Worm (Caenorhabditis elegans): Measurements from ENCODE around the gene F47C12.6.

F47C12.6 gene

DNA sequence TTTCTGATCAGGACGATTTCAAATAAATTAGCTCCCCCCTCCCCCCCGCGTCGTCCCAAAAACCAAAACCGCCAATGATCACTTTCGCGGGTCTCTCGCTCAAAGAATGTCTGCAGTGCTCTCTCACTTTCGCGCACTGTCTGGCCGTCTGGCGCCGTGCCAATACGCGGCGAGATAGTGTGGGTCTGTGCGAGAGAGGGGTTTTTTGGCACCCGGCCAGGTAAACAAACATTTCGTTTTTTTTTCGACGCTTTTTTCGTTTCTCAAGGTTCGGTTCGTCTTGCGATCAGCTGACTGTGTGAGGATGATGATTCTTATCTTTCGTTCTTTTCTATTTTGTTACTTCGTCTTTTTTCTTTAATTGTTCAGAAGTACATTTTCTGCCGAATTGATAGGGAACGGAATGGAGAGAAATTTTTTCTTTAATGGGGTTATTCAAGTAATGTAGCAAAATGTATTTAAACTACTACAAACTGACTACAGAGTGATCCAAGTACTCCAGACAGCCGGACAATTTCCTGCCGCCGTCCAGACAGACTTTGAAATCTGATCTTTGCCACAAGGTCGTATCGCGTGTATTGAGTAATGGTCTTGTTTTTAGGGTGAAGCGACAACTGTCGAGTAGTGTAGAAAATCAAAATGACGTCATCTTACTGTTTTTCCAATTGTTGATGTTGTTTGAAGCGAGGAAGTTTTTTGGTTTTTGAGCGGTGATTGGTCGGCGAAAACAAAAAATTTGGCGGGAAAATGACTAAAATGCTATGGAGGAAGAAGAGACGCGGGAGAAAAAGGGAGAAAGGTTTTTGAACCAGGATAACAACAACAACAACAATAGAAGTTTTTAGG lies 31.2 kb upstream of the F47C12.6 start:
- TF ChIP-seq elt-2 (tag; optimal IDR thresholded peaks at IDR 0.05) (peak; percentile 88), nhr-25 (tag; optimal IDR thresholded peaks at IDR 0.05) (peak; percentile 63), snpc-4 (tag; optimal IDR thresholded peaks at IDR 0.05) (no peak), nhr-11 (tag; optimal IDR thresholded peaks at IDR 0.05) (peak; percentile 17), ztf-11 (tag; optimal IDR thresholded peaks at IDR 0.05) (no peak), egl-5 (tag; optimal IDR thresholded peaks at IDR 0.05) (peak; percentile 35), lin-15B (tag; optimal IDR thresholded peaks at IDR 0.05) (no peak), ztf-4 (tag; optimal IDR thresholded peaks at IDR 0.05) (no peak), lin-39 (tag; optimal IDR thresholded peaks at IDR 0.05) (peak; percentile 89), ama-1 (optimal IDR thresholded peaks at IDR 0.05) (peak; percentile 43), fkh-10 (GFP tag; optimal IDR thresholded peaks at IDR 0.05) (no peak), mdl-1 (tag; optimal IDR thresholded peaks at IDR 0.05) (peak; percentile 32), lsy-12 (tag; optimal IDR thresholded peaks at IDR 0.05) (peak; percentile 63), pha-4 (tag; optimal IDR thresholded peaks at IDR 0.05) (peak; percentile 99), elt-1 (tag; optimal IDR thresholded peaks at IDR 0.05) (peak; percentile 27), ceh-82 (tag; optimal IDR thresholded peaks at IDR 0.05) (no peak), elt-3 (tag; optimal IDR thresholded peaks at IDR 0.05) (peak in 1 of 3 experiments; percentile 56), nhr-23 (tag; optimal IDR thresholded peaks at IDR 0.05) (peak; percentile 47), hmg-11 (tag; optimal IDR thresholded peaks at IDR 0.05) (peak; percentile 47), ceh-16 (tag; optimal IDR thresholded peaks at IDR 0.05) (no peak), nhr-43 (tag; optimal IDR thresholded peaks at IDR 0.05; ENCODE audit: poor library complexity, severe bottlenecking) (peak; percentile 17), skn-1 (tag; optimal IDR thresholded peaks at IDR 0.05) (peak; percentile 24), nfya-1 (tag; optimal IDR thresholded peaks at IDR 0.05; ENCODE audit: insufficient read depth) (peak; percentile 82), ceh-28 (tag; optimal IDR thresholded peaks at IDR 0.05) (peak; percentile 41), ZK546.5 (tag; optimal IDR thresholded peaks at IDR 0.05) (no peak), pqm-1 (tag; optimal IDR thresholded peaks at IDR 0.05) (peak; percentile 27), jun-1 (tag; optimal IDR thresholded peaks at IDR 0.05) (peak; percentile 89)

DNA sequence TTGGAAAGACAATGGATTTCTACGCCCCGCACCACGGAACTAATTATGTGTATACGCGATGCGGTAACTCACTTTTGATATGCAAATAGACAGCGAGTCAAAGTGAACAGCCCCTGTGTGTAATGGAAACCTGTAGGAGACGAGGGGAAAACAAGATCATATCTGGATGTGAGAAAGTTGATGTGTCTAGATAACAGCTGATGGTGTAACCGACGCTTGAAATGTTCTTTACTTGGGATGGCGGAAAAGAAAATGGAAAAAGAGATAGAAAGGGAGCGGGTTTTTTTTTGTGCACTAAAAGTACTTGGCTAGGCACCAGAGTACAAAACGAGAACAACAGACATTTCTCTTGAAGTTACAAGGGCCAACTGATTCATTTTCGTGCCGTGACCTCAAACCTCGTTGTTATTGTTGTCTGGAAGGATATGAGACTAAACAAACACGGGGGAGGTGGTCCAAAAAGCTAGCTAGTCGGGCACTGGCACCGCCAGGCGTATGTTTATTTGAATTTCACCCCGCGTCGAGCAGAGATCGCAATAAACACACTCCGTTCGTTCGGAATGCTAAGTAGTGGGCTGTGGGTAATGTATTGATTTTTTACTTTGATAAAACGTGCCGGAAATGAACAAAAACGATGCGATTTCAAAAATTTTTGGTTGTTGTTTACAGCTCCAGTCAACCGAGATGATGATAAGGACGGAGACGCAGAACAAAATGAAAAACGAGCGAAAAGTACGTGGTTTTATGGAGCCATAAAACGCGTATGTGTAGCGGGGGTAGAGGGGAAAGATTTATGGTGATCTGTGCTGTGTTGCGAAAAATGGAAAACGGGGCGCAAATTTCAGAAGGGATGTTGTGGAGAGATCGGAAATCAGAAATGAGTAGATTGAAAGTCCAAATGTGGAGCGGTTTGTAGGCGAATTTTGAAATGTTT lies 28.9 kb upstream of the F47C12.6 start:
- peak; percentile 52 for TF ChIP-seq pqm-1 (tag; optimal IDR thresholded peaks at IDR 0.05)
- peak; percentile 16 for TF ChIP-seq nhr-23 (tag; optimal IDR thresholded peaks at IDR 0.05)
- peak; percentile 41 for TF ChIP-seq elt-1 (tag; optimal IDR thresholded peaks at IDR 0.05)
- peak; percentile 67 for TF ChIP-seq lin-39 (tag; optimal IDR thresholded peaks at IDR 0.05)
- TF ChIP-seq egl-5 (tag; optimal IDR thresholded peaks at IDR 0.05), result peak; percentile 89
- TF ChIP-seq elt-2 (tag; optimal IDR thresholded peaks at IDR 0.05), result peak; percentile 75
- TF ChIP-seq pha-4 (tag; optimal IDR thresholded peaks at IDR 0.05), result peak; percentile 58
- TF ChIP-seq ama-1 (optimal IDR thresholded peaks at IDR 0.05), result no peak
- no peak for TF ChIP-seq nhr-77 (tag; optimal IDR thresholded peaks at IDR 0.05)
- TF ChIP-seq nhr-43 (tag; optimal IDR thresholded peaks at IDR 0.05; ENCODE audit: poor library complexity, severe bottlenecking), result peak; percentile 35
- no peak for TF ChIP-seq nhr-11 (tag; optimal IDR thresholded peaks at IDR 0.05)
- peak; percentile 40 for TF ChIP-seq nfya-1 (tag; optimal IDR thresholded peaks at IDR 0.05; ENCODE audit: insufficient read depth)

DNA sequence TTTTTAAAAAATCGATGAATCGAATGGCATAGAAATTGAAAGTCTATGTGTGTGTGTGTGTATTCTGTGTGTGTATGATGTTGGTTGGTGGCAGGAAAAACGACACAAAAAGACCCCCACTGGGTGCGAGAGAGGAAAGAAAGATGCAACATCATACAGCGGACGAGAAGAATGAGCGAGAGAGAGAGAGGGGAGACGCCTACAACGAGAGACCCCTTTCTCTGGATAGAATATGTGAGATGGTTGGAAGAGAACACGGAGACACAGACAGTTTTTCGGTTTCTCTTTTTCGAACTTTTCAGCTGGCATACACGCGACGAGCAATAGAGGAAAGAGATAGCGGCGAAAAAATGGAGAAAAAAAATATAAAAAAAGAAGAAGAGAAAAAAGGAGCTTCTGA lies 26.6 kb upstream of the F47C12.6 start:
- no peak for TF ChIP-seq daf-12 (tag; optimal IDR thresholded peaks at IDR 0.05)
- no peak for TF ChIP-seq elt-1 (tag; optimal IDR thresholded peaks at IDR 0.05)
- no peak for TF ChIP-seq zag-1 (tag; optimal IDR thresholded peaks at IDR 0.05)
- TF ChIP-seq lin-15B (tag; optimal IDR thresholded peaks at IDR 0.05), result peak; percentile 51
- TF ChIP-seq ceh-28 (tag; optimal IDR thresholded peaks at IDR 0.05), result no peak
- TF ChIP-seq jun-1 (tag; optimal IDR thresholded peaks at IDR 0.05), result peak; percentile 52
- TF ChIP-seq egl-27 (tag; optimal IDR thresholded peaks at IDR 0.05), result no peak
- TF ChIP-seq ZK546.5 (tag; optimal IDR thresholded peaks at IDR 0.05), result no peak
- TF ChIP-seq nhr-77 (tag; optimal IDR thresholded peaks at IDR 0.05), result no peak
- TF ChIP-seq eor-1 (tag; optimal IDR thresholded peaks at IDR 0.05), result no peak
- TF ChIP-seq pha-4 (tag; optimal IDR thresholded peaks at IDR 0.05), result peak; percentile 91
- TF ChIP-seq mdl-1 (tag; optimal IDR thresholded peaks at IDR 0.05), result peak; percentile 74
- no peak for TF ChIP-seq nhr-43 (tag; optimal IDR thresholded peaks at IDR 0.05; ENCODE audit: poor library complexity, severe bottlenecking)
- peak; percentile 86 for TF ChIP-seq nfya-1 (tag; optimal IDR thresholded peaks at IDR 0.05; ENCODE audit: insufficient read depth)
- no peak for TF ChIP-seq nhr-12 (tag; optimal IDR thresholded peaks at IDR 0.05)
- TF ChIP-seq nhr-67 (tag; optimal IDR thresholded peaks at IDR 0.05), result no peak
- TF ChIP-seq aly-2 (tag; optimal IDR thresholded peaks at IDR 0.05), result no peak
- no peak for TF ChIP-seq R02D3.7 (tag; optimal IDR thresholded peaks at IDR 0.05)
- TF ChIP-seq egl-5 (tag; optimal IDR thresholded peaks at IDR 0.05), result peak; percentile 77
- peak; percentile 23 for TF ChIP-seq tbx-2 (tag; optimal IDR thresholded peaks at IDR 0.05)
- no peak for TF ChIP-seq mml-1 (tag; optimal IDR thresholded peaks at IDR 0.05)
- TF ChIP-seq fos-1 (tag; optimal IDR thresholded peaks at IDR 0.05), result no peak
- TF ChIP-seq ceh-82 (tag; optimal IDR thresholded peaks at IDR 0.05), result no peak
- no peak for TF ChIP-seq ztf-11 (tag; optimal IDR thresholded peaks at IDR 0.05)
- TF ChIP-seq nhr-76 (tag; optimal IDR thresholded peaks at IDR 0.05), result peak; percentile 7
- peak; percentile 30 for TF ChIP-seq pqm-1 (tag; optimal IDR thresholded peaks at IDR 0.05)
- no peak for TF ChIP-seq fkh-2 (tag; optimal IDR thresholded peaks at IDR 0.05)
- TF ChIP-seq hmg-11 (tag; optimal IDR thresholded peaks at IDR 0.05), result peak; percentile 95
- TF ChIP-seq ceh-16 (tag; optimal IDR thresholded peaks at IDR 0.05), result no peak
- no peak for TF ChIP-seq elt-3 (tag; optimal IDR thresholded peaks at IDR 0.05)
- no peak for TF ChIP-seq skn-1 (tag; optimal IDR thresholded peaks at IDR 0.05)
- no peak for TF ChIP-seq nhr-237 (tag; optimal IDR thresholded peaks at IDR 0.05)
